Fruit fly (Drosophila melanogaster) whole organism, wandering third instar larva: ENCODE results near the gene Sirt1.

Experiments
- Dfd ChIP-seq: fragments of >200 bp; optimal IDR thresholded peaks from 2 replicates; lab custom pipeline; 2017; ENCODE audit warnings: missing biosample characterization, missing genetic modification characterization
- Dif ChIP-seq: fragments of 200-275, 200-300 bp; sonication (Bioruptor generic); optimal IDR thresholded peaks from 2 replicates; lab custom pipeline; 2018; ENCODE audit warnings: missing biosample characterization, missing genetic modification characterization; ENCODE audit not compliant: partially characterized antibody
- GATAd ChIP-seq: sonication (Bioruptor generic); optimal IDR thresholded peaks from 2 replicates; lab custom pipeline; 2016; ENCODE audit warnings: missing biosample characterization, missing genetic modification characterization
- Hr78 ChIP-seq: fragments of >200 bp; optimal IDR thresholded peaks from 2 replicates; lab custom pipeline; 2017; ENCODE audit warnings: missing biosample characterization, missing genetic modification characterization
- Mio ChIP-seq: sonication (Bioruptor generic); optimal IDR thresholded peaks from 2 replicates; lab custom pipeline; 2016; ENCODE audit warnings: missing biosample characterization, missing genetic modification characterization
- Myc ChIP-seq: fragments of >200 bp; optimal IDR thresholded peaks from 2 replicates; lab custom pipeline; 2017
- Sp1 ChIP-seq: fragments of 200-800 bp; sonication (Bioruptor generic); optimal IDR thresholded peaks from 3 replicates; lab custom pipeline; 2019; ENCODE audit warnings: missing biosample characterization, mild to moderate bottlenecking, missing genetic modification characterization, moderate library complexity
- dsf ChIP-seq: sonication (Bioruptor generic); optimal IDR thresholded peaks from 2 replicates; lab custom pipeline; 2016; ENCODE audit warnings: missing biosample characterization, missing genetic modification characterization, borderline replicate concordance
- fru ChIP-seq: fragments of 200-800 bp; sonication (Bioruptor generic); optimal IDR thresholded peaks from 3 replicates; lab custom pipeline; 2016; ENCODE audit warnings: missing biosample characterization, mild to moderate bottlenecking, missing genetic modification characterization
- lola ChIP-seq: fragments of >200 bp; optimal IDR thresholded peaks from 2 replicates; lab custom pipeline; 2017; ENCODE audit warnings: missing biosample characterization, missing genetic modification characterization
- pan ChIP-seq: fragments of >200 bp; optimal IDR thresholded peaks from 2 replicates; lab custom pipeline; 2017
- psq ChIP-seq: fragments of 200-800 bp; sonication (Bioruptor generic); optimal IDR thresholded peaks from 3 replicates; lab custom pipeline; 2017; ENCODE audit warnings: missing biosample characterization, mild to moderate bottlenecking, missing genetic modification characterization, moderate library complexity
- usp ChIP-seq: fragments of >200 bp; optimal IDR thresholded peaks from 2 replicates; lab custom pipeline; 2017; ENCODE audit warnings: missing biosample characterization, missing genetic modification characterization

- TF ChIP-seq Dif: no peak
- no peak for TF ChIP-seq psq (GFP tag; lab: Kevin White, UChicago)
- TF ChIP-seq pan (lab: Kevin White, UChicago): no peak
- TF ChIP-seq Dfd (GFP tag; lab: Kevin White, UChicago): no peak
- no peak for TF ChIP-seq Myc (lab: Kevin White, UChicago)
- TF ChIP-seq fru (GFP tag; lab: Kevin White, UChicago): no peak
- no peak for TF ChIP-seq dsf
- no peak for TF ChIP-seq Mio
- no peak for TF ChIP-seq Sp1
- no peak for TF ChIP-seq usp (GFP tag; lab: Kevin White, UChicago)
- no peak for TF ChIP-seq Hr78 (GFP tag; lab: Kevin White, UChicago)
- no peak for TF ChIP-seq GATAd (GFP tag; lab: Kevin White, UChicago)
- TF ChIP-seq lola: no peak
Measured at dm6 chr2L:13195822-13196221, 30.5 kb downstream of the Sirt1 start.
